Worm (Caenorhabditis elegans) whole organism, L4 larva: Measurements from ENCODE around the gene C49C8.3.

Experiments used
- F37D6.2 ChIP-seq: sonication (generic microtip); optimal IDR thresholded peaks from 2 replicates; lab custom pipeline; 2016; ENCODE audit warnings: mild to moderate bottlenecking, missing genetic modification characterization, missing compliant biosample characterization
- F49E8.2 ChIP-seq: sonication (generic microtip); optimal IDR thresholded peaks from 2 replicates; lab custom pipeline; 2016; ENCODE audit warnings: missing compliant biosample characterization, mild to moderate bottlenecking, missing genetic modification characterization, borderline replicate concordance
- T26A8.4 ChIP-seq: fragments of 200-800 bp; sonication (Bioruptor generic); IDR thresholded peaks from 2 replicates; pipeline ENCODE4 v1.3.6; 2022; ENCODE audit warnings: missing genetic modification characterization, missing compliant biosample characterization
- Y48G9A.11 ChIP-seq: fragments of 200-800 bp; sonication (Bioruptor generic); IDR thresholded peaks from 2 replicates; pipeline ENCODE4 v1.3.6; 2022; ENCODE audit warnings: missing genetic modification reagents, missing genetic modification characterization, missing compliant biosample characterization
- Y5F2A.4 ChIP-seq: fragments of 200-800 bp; sonication (Bioruptor generic); optimal IDR thresholded peaks from 2 replicates; lab custom pipeline; 2018; ENCODE audit warnings: mild to moderate bottlenecking, missing genetic modification characterization, missing compliant biosample characterization
- ZK337.2 ChIP-seq: fragments of 200-800 bp; sonication (Bioruptor generic); IDR thresholded peaks from 2 replicates; pipeline ENCODE4 v1.3.6; 2022; ENCODE audit warnings: missing genetic modification reagents, missing genetic modification characterization, missing compliant biosample characterization
- ZK546.5 ChIP-seq, 2 experiments: sonication (generic microtip); optimal IDR thresholded peaks; 2 replicates each; lab custom pipeline; 2017; ENCODE audit warnings: missing biosample characterization in 2 of 2, missing genetic modification characterization in 2 of 2
- aha-1 ChIP-seq: fragments of 150-350 bp; peaks from one replicate; lab custom pipeline; 2014; ENCODE audit warnings: missing biosample characterization, missing genetic modification characterization
- aly-2 ChIP-seq: sonication (generic microtip); optimal IDR thresholded peaks from 2 replicates; lab custom pipeline; 2018; ENCODE audit warnings: missing biosample characterization, missing genetic modification characterization
- arid-1 ChIP-seq: fragments of 200-800 bp; sonication (Bioruptor generic); conservative IDR thresholded peaks from 2 replicates; pipeline ENCODE4 v1.3.6; 2022; ENCODE audit warnings: missing genetic modification reagents, missing genetic modification characterization, missing compliant biosample characterization
- ceh-20 ChIP-seq: fragments of 200-800 bp; sonication (Bioruptor generic); IDR thresholded peaks from 2 replicates; pipeline ENCODE4 v1.3.6; 2022; ENCODE audit warnings: missing genetic modification reagents, missing genetic modification characterization, missing compliant biosample characterization
- ceh-28 ChIP-seq: fragments of 150-350 bp; optimal IDR thresholded peaks from 2 replicates; lab custom pipeline; 2014; ENCODE audit warnings: missing biosample characterization, missing genetic modification reagents, missing genetic modification characterization
- ceh-32 ChIP-seq: sonication (generic microtip); optimal IDR thresholded peaks from 2 replicates; lab custom pipeline; 2016; ENCODE audit warnings: mild to moderate bottlenecking, missing genetic modification characterization, missing compliant biosample characterization; ENCODE audit not compliant: poor library complexity
- ceh-44 ChIP-seq: fragments of 200-800 bp; sonication (Bioruptor generic); IDR thresholded peaks from 2 replicates; pipeline ENCODE4 v1.3.6; 2022; ENCODE audit warnings: missing genetic modification reagents, missing genetic modification characterization, missing compliant biosample characterization
- ceh-82 ChIP-seq: sonication (generic microtip); optimal IDR thresholded peaks from 2 replicates; lab custom pipeline; 2017; ENCODE audit warnings: missing biosample characterization, missing genetic modification characterization
- cey-2 ChIP-seq: sonication (generic microtip); optimal IDR thresholded peaks from 3 replicates; lab custom pipeline; 2017; ENCODE audit warnings: missing genetic modification characterization, mild to moderate bottlenecking, missing compliant biosample characterization, antibody characterized with exemption, borderline replicate concordance; ENCODE audit not compliant: insufficient read depth
- daf-16 ChIP-seq, 3 experiments: sonication (generic microtip); optimal IDR thresholded peaks; 2 replicates each; lab custom pipeline; 2016 to 2017; ENCODE audit warnings: missing genetic modification characterization in 3 of 3, missing genetic modification reagents in 3 of 3, mild to moderate bottlenecking in 2 of 3, missing compliant biosample characterization in 2 of 3, missing biosample characterization in 1 of 3, moderate library complexity in 1 of 3
- daf-19 ChIP-seq: fragments of 200-800 bp; sonication (Bioruptor generic); conservative IDR thresholded peaks from 2 replicates; pipeline ENCODE4 v1.3.6; 2022; ENCODE audit warnings: missing genetic modification characterization, missing compliant biosample characterization
- dpl-1 ChIP-seq: fragments of 150-350 bp; optimal IDR thresholded peaks from 2 replicates; lab custom pipeline; 2014; ENCODE audit warnings: missing biosample characterization, missing genetic modification reagents, missing genetic modification characterization
- dve-1 ChIP-seq: sonication (generic microtip); optimal IDR thresholded peaks from 2 replicates; lab custom pipeline; 2017; ENCODE audit warnings: antibody characterized with exemption, mild to moderate bottlenecking, missing genetic modification characterization, missing compliant biosample characterization; ENCODE audit not compliant: insufficient read depth
- egl-27 ChIP-seq: sonication (generic microtip); optimal IDR thresholded peaks from 3 replicates; lab custom pipeline; 2017; ENCODE audit warnings: missing biosample characterization, missing genetic modification reagents, missing genetic modification characterization
- fos-1 ChIP-seq: fragments of 150-350 bp; optimal IDR thresholded peaks from 2 replicates; lab custom pipeline; 2014; ENCODE audit warnings: missing biosample characterization, missing genetic modification characterization
- gei-8 ChIP-seq: fragments of 200-800 bp; sonication (Bioruptor generic); optimal IDR thresholded peaks from 2 replicates; lab custom pipeline; 2018; ENCODE audit warnings: mild to moderate bottlenecking, missing genetic modification characterization, missing compliant biosample characterization
- hlh-11 ChIP-seq: fragments of 200-800 bp; sonication (Bioruptor generic); optimal IDR thresholded peaks from 2 replicates; lab custom pipeline; 2018; ENCODE audit warnings: mild to moderate bottlenecking, missing genetic modification characterization, missing compliant biosample characterization
- hmg-1.1 ChIP-seq: fragments of 200-800 bp; sonication (Bioruptor generic); IDR thresholded peaks from 2 replicates; pipeline ENCODE4 v1.3.6; 2022; ENCODE audit warnings: missing genetic modification reagents, missing genetic modification characterization, missing compliant biosample characterization
- jun-1 ChIP-seq: fragments of 150-350 bp; optimal IDR thresholded peaks from 2 replicates; lab custom pipeline; 2014; ENCODE audit warnings: missing biosample characterization, missing genetic modification reagents, missing genetic modification characterization
- lim-7 ChIP-seq: fragments of 200-800 bp; sonication (Bioruptor generic); IDR thresholded peaks from 2 replicates; pipeline ENCODE4 v1.3.6; 2022; ENCODE audit warnings: missing genetic modification characterization, missing compliant biosample characterization
- lin-13 ChIP-seq: fragments of 150-350 bp; optimal IDR thresholded peaks from 2 replicates; lab custom pipeline; 2014; ENCODE audit warnings: missing biosample characterization, missing genetic modification reagents, missing genetic modification characterization
- lin-15B ChIP-seq: fragments of 150-350 bp; sonication (generic microtip); optimal IDR thresholded peaks from 3 replicates; lab custom pipeline; 2014; ENCODE audit warnings: missing biosample characterization, missing genetic modification characterization
- lir-3 ChIP-seq: sonication (generic microtip); optimal IDR thresholded peaks from 2 replicates; lab custom pipeline; 2016; ENCODE audit warnings: mild to moderate bottlenecking, missing genetic modification characterization, missing compliant biosample characterization
- mdt-29 ChIP-seq: fragments of 200-800 bp; sonication (Bioruptor generic); IDR thresholded peaks from 2 replicates; pipeline ENCODE4 v1.3.6; 2022; ENCODE audit warnings: missing genetic modification reagents, missing genetic modification characterization, missing compliant biosample characterization
- mep-1 ChIP-seq: fragments of 150-350 bp; sonication (generic microtip); optimal IDR thresholded peaks from 3 replicates; lab custom pipeline; 2014; ENCODE audit warnings: missing biosample characterization, missing genetic modification characterization
- mxl-3 ChIP-seq: fragments of 200-800 bp; sonication (Bioruptor generic); optimal IDR thresholded peaks from 2 replicates; lab custom pipeline; 2018; ENCODE audit warnings: mild to moderate bottlenecking, missing genetic modification characterization, missing compliant biosample characterization
- nhr-11 ChIP-seq: fragments of 150-350 bp; optimal IDR thresholded peaks from 2 replicates; lab custom pipeline; 2014; ENCODE audit warnings: missing biosample characterization, missing genetic modification characterization
- nhr-25 ChIP-seq: sonication (generic microtip); optimal IDR thresholded peaks from 2 replicates; lab custom pipeline; 2017; ENCODE audit warnings: missing genetic modification characterization, mild to moderate bottlenecking, missing compliant biosample characterization, antibody characterized with exemption, moderate library complexity, borderline replicate concordance; ENCODE audit not compliant: insufficient read depth
- nhr-28 ChIP-seq: fragments of 150-350 bp; optimal IDR thresholded peaks from 2 replicates; lab custom pipeline; 2014; ENCODE audit warnings: missing biosample characterization, missing genetic modification characterization
- nhr-41 ChIP-seq: fragments of 200-800 bp; sonication (Bioruptor generic); IDR thresholded peaks from 2 replicates; pipeline ENCODE4 v1.3.6; 2022; ENCODE audit warnings: missing genetic modification reagents, missing genetic modification characterization, missing compliant biosample characterization
- nhr-48 ChIP-seq: sonication (generic microtip); optimal IDR thresholded peaks from 2 replicates; lab custom pipeline; 2016; ENCODE audit warnings: mild to moderate bottlenecking, missing genetic modification characterization, missing compliant biosample characterization
- nhr-6 ChIP-seq: fragments of 150-350 bp; optimal IDR thresholded peaks from 2 replicates; lab custom pipeline; 2014; ENCODE audit warnings: missing biosample characterization, missing genetic modification characterization
- pha-4 ChIP-seq, 2 experiments: fragments of 150-350 bp in 1 of 2; fragments of 200-800 bp in 1 of 2; sonication (Bioruptor generic) in 1 of 2; IDR thresholded peaks in 1 of 2; optimal IDR thresholded peaks in 1 of 2; 2 replicates each; pipeline versions ENCODE4 v1.3.6 to Lab custom; 2014 to 2022; ENCODE audit warnings: missing genetic modification characterization in 2 of 2, missing genetic modification reagents in 2 of 2, missing biosample characterization in 1 of 2, missing compliant biosample characterization in 1 of 2
- php-3 ChIP-seq: fragments of 200-800 bp; sonication (Bioruptor generic); IDR thresholded peaks from 2 replicates; pipeline ENCODE4 v1.3.6; 2022; ENCODE audit warnings: missing genetic modification reagents, missing genetic modification characterization, missing compliant biosample characterization
- rbr-2 ChIP-seq: sonication (generic microtip); optimal IDR thresholded peaks from 2 replicates; lab custom pipeline; 2016; ENCODE audit warnings: missing genotype, missing genetic modification characterization, missing compliant biosample characterization
- snpc-1.2 ChIP-seq: fragments of 200-800 bp; sonication (Bioruptor generic); IDR thresholded peaks from 2 replicates; pipeline ENCODE4 v1.3.6; 2022; ENCODE audit warnings: missing genetic modification reagents, missing genetic modification characterization, missing compliant biosample characterization
- spr-3 ChIP-seq: fragments of 200-800 bp; sonication (Bioruptor generic); optimal IDR thresholded peaks from 2 replicates; lab custom pipeline; 2018; ENCODE audit warnings: mild to moderate bottlenecking, missing genetic modification characterization, missing compliant biosample characterization
- unc-130 ChIP-seq: sonication (generic microtip); optimal IDR thresholded peaks from 2 replicates; lab custom pipeline; 2016; ENCODE audit warnings: missing genetic modification reagents, missing genetic modification characterization, missing compliant biosample characterization
- unc-39 ChIP-seq: sonication (generic microtip); optimal IDR thresholded peaks from 2 replicates; lab custom pipeline; 2017; ENCODE audit warnings: missing biosample characterization, missing genetic modification characterization
- zag-1 ChIP-seq: fragments of 150-350 bp; optimal IDR thresholded peaks from 2 replicates; lab custom pipeline; 2014; ENCODE audit warnings: missing biosample characterization, missing genetic modification characterization

Gene C49C8.3

DNA sequence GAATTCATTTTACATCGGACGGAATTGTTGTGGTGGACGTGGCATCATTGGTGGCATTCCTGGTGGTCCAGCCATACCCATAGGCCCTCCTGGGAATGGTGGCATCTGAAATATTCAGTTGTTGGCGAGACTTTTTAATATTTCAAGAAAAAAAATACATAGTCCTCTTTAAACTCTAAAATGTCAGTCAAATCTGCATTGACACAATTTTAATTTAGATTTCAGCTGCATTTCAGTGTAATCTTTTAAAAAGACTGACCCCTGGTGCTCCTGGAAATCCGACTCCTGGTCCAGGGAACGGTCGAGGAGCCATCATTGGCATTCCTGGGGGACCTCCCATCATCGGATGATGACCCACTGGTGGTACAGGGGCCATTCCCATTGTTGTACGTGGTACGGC is 42.4 kb downstream of the C49C8.3 start:
- TF ChIP-seq mep-1 (tag; lab: Kevin White, UChicago) (no peak), nhr-48 (tag; lab: Kevin White, UChicago) (no peak), aha-1 (tag; lab: Kevin White, UChicago) (peak; percentile 62)

ce11 chrIV:8687605-8688191 is 43.2 kb downstream of the C49C8.3 start, which contains the start of gene snrp-3:
TSS of gene snrp-3 (minus strand) at chrIV:8687810.
- no peak; the same call in 1 of the 2 replicates for TF ChIP-seq hmg-1.1 (GFP tag; lab: Robert Waterston, UW)
- no peak for TF ChIP-seq nhr-41 (GFP tag; lab: Robert Waterston, UW)
- peak; percentile 53 for TF ChIP-seq nhr-25 (tag; lab: Kevin White, UChicago)
- TF ChIP-seq daf-16 (GFP tag; optimal IDR thresholded peaks at IDR 0.05; lab: Kevin White, UChicago) = peak in 1 of 2 experiments; percentile 48
- peak; percentile 65 for TF ChIP-seq daf-16 (tag; optimal IDR thresholded peaks at IDR 0.05; lab: Kevin White, UChicago)
- no peak for TF ChIP-seq spr-3 (GFP tag; lab: Kevin White, UChicago)
- TF ChIP-seq aly-2 (tag; lab: Kevin White, UChicago) = no peak
- TF ChIP-seq fos-1 (tag; lab: Kevin White, UChicago) = no peak
- TF ChIP-seq ceh-28 (tag; lab: Kevin White, UChicago) = no peak
- TF ChIP-seq mdt-29 = no peak
- peak; percentile 81 for TF ChIP-seq dve-1 (tag; lab: Kevin White, UChicago)
- TF ChIP-seq daf-19 = no peak
- TF ChIP-seq pha-4 (GFP tag; IDR thresholded peaks at IDR 0.05; lab: Robert Waterston, UW) = 0 out of 2 replicates have a peak, but pooled peaks have one; percentile 10
- peak; percentile 57 for TF ChIP-seq pha-4 (tag; optimal IDR thresholded peaks at IDR 0.05; lab: Kevin White, UChicago)
- TF ChIP-seq hlh-11 = no peak
- TF ChIP-seq Y5F2A.4 (GFP tag; lab: Kevin White, UChicago) = no peak
- no peak for TF ChIP-seq unc-130
- peak; percentile 64 for TF ChIP-seq rbr-2 (tag; lab: Kevin White, UChicago)
- no peak for TF ChIP-seq egl-27 (tag; lab: Kevin White, UChicago)
- no peak; the same call in 1 of the 2 replicates for TF ChIP-seq T26A8.4
- TF ChIP-seq lin-15B (tag; lab: Kevin White, UChicago) = peak; percentile 52
- no peak for TF ChIP-seq mxl-3 (GFP tag; lab: Kevin White, UChicago)
- TF ChIP-seq ZK546.5 (tag; optimal IDR thresholded peaks at IDR 0.05; lab: Kevin White, UChicago) = no peak
- no peak for TF ChIP-seq ceh-82 (tag; lab: Kevin White, UChicago)
- peak; percentile 87 for TF ChIP-seq mep-1 (tag; lab: Kevin White, UChicago)
- peak; percentile 96 for TF ChIP-seq dpl-1 (GFP tag; lab: Kevin White, UChicago)
- TF ChIP-seq snpc-1.2 (GFP tag; lab: Robert Waterston, UW) = no peak
- no peak for TF ChIP-seq ceh-20 (GFP tag; lab: Robert Waterston, UW)
- no peak for TF ChIP-seq cey-2
- TF ChIP-seq Y48G9A.11 (GFP tag; lab: Robert Waterston, UW) = 0 out of 2 replicates have a peak, but pooled peaks have one; percentile 26
- no peak for TF ChIP-seq ceh-32 (tag; lab: Kevin White, UChicago)
- no peak for TF ChIP-seq ceh-44 (GFP tag; lab: Robert Waterston, UW)
- TF ChIP-seq F37D6.2 (tag; lab: Kevin White, UChicago) = peak; percentile 49
- TF ChIP-seq F49E8.2 (tag; lab: Kevin White, UChicago) = no peak
- TF ChIP-seq nhr-6 (tag; lab: Kevin White, UChicago) = peak; percentile 83
- TF ChIP-seq lin-13 = peak; percentile 67
- TF ChIP-seq jun-1 (tag; lab: Kevin White, UChicago) = peak; percentile 3
- peak; percentile 42 for TF ChIP-seq nhr-28 (tag; lab: Kevin White, UChicago)
- TF ChIP-seq nhr-11 (tag; lab: Kevin White, UChicago) = peak; percentile 37
- TF ChIP-seq lir-3 (tag; lab: Kevin White, UChicago) = no peak
- no peak for TF ChIP-seq zag-1 (tag; lab: Kevin White, UChicago)
- TF ChIP-seq unc-39 (tag; lab: Kevin White, UChicago) = no peak
- 0 out of 2 replicates have a peak, but pooled peaks have one; percentile 20 for TF ChIP-seq arid-1 (GFP tag; lab: Robert Waterston, UW)
- TF ChIP-seq gei-8 = no peak
- no peak for TF ChIP-seq lim-7
- no peak for TF ChIP-seq ZK337.2 (GFP tag; lab: Robert Waterston, UW)
- TF ChIP-seq php-3 (GFP tag; lab: Robert Waterston, UW) = no peak
